Worm (Caenorhabditis elegans) whole organism, young adult: Measurements from ENCODE around the gene T28F3.8.

Source experiments
- B0019.2 ChIP-seq: fragments of 200-800 bp; sonication (Bioruptor generic); conservative IDR thresholded peaks from 2 replicates; pipeline ENCODE4 v1.3.6; 2022; ENCODE audit warnings: missing genetic modification reagents, missing genetic modification characterization, missing compliant biosample characterization
- F57C9.4 ChIP-seq: sonication (generic microtip); optimal IDR thresholded peaks from 2 replicates; lab custom pipeline; 2017; ENCODE audit warnings: mild to moderate bottlenecking, missing genetic modification characterization, missing compliant biosample characterization
- atf-7 ChIP-seq: sonication (generic microtip); optimal IDR thresholded peaks from 2 replicates; lab custom pipeline; 2017; ENCODE audit warnings: mild to moderate bottlenecking, missing genetic modification characterization, missing compliant biosample characterization
- ceh-27 ChIP-seq: fragments of 200-800 bp; sonication (Bioruptor generic); optimal IDR thresholded peaks from 2 replicates; lab custom pipeline; 2018; ENCODE audit warnings: mild to moderate bottlenecking, missing genetic modification characterization, moderate library complexity, missing compliant biosample characterization
- ets-4 ChIP-seq: fragments of 200-800 bp; sonication (Bioruptor generic); optimal IDR thresholded peaks from 2 replicates; lab custom pipeline; 2018; ENCODE audit warnings: mild to moderate bottlenecking, missing genetic modification characterization, missing compliant biosample characterization
- hlh-12 ChIP-seq: sonication (generic microtip); optimal IDR thresholded peaks from 2 replicates; lab custom pipeline; 2016; ENCODE audit warnings: missing genetic modification characterization, missing compliant biosample characterization
- madf-10 ChIP-seq: sonication (generic microtip); optimal IDR thresholded peaks from 2 replicates; lab custom pipeline; 2016; ENCODE audit warnings: mild to moderate bottlenecking, missing genetic modification characterization, missing compliant biosample characterization
- nhr-80 ChIP-seq: sonication (generic microtip); optimal IDR thresholded peaks from 2 replicates; lab custom pipeline; 2016; ENCODE audit warnings: missing genetic modification characterization, missing compliant biosample characterization
- sea-2 ChIP-seq: fragments of 200-800 bp; sonication (Bioruptor generic); IDR thresholded peaks from 2 replicates; pipeline ENCODE4 v1.3.6; 2022; ENCODE audit warnings: missing genetic modification characterization, missing compliant biosample characterization
- snpc-4 ChIP-seq, 5 experiments: fragments of 150-350 bp in 1 of 5; sonication (generic microtip) in 4 of 5; optimal IDR thresholded peaks; 2 replicates each; lab custom pipeline; 2014 to 2018; ENCODE audit warnings: missing genetic modification characterization in 5 of 5, missing biosample characterization in 3 of 5, antibody characterized with exemption in 2 of 5, mild to moderate bottlenecking in 2 of 5, missing compliant biosample characterization in 2 of 5, missing genotype in 2 of 5, moderate library complexity in 2 of 5, missing genetic modification reagents in 1 of 5
- sptf-2 ChIP-seq: fragments of 200-800 bp; sonication (Bioruptor generic); optimal IDR thresholded peaks from 2 replicates; lab custom pipeline; 2018; ENCODE audit warnings: mild to moderate bottlenecking, missing genetic modification characterization, missing compliant biosample characterization

DNA sequence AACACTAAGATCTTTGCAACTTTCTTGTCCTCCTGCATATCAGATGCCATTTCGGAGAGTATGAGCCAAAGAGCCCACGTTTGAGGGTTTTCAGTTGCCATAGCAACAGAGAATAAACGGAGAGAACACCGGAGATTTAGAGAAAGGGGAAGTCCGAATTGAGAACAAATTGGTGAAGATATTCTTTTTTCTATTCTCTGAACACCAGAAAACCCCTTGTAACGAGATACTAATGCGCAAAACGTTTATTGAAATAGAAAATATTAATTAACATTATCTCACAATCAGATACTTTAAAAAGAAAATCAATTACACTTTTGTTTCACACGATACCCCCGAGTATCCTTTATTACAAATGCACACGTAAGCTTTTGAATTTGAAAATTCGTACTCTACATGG, 5.2 kb downstream of the T28F3.8 start, which contains the start of gene ifta-2:
- TF ChIP-seq snpc-4 (GFP tag; optimal IDR thresholded peaks at IDR 0.05; lab: Kevin White, UChicago), result no peak
- TF ChIP-seq snpc-4 (tag; optimal IDR thresholded peaks at IDR 0.05; lab: Kevin White, UChicago), result no peak
- TF ChIP-seq madf-10 (tag; lab: Kevin White, UChicago), result no peak
- TF ChIP-seq ceh-27 (GFP tag; lab: Kevin White, UChicago), result no peak
- TF ChIP-seq nhr-80 (tag; lab: Kevin White, UChicago), result no peak
- TF ChIP-seq sptf-2 (GFP tag; lab: Kevin White, UChicago), result no peak
- no peak for TF ChIP-seq B0019.2 (GFP tag; lab: Robert Waterston, UW)
- no peak for TF ChIP-seq hlh-12 (tag; lab: Kevin White, UChicago)
- no peak for TF ChIP-seq sea-2 (GFP tag; lab: Robert Waterston, UW)
- no peak for TF ChIP-seq ets-4 (GFP tag; lab: Kevin White, UChicago)
- TF ChIP-seq F57C9.4 (tag; lab: Kevin White, UChicago), result no peak
- TF ChIP-seq atf-7 (tag; lab: Kevin White, UChicago), result no peak
